Fruit fly (Drosophila melanogaster): ENCODE data around the gene Ogdh.

Ogdh gene

DNA sequence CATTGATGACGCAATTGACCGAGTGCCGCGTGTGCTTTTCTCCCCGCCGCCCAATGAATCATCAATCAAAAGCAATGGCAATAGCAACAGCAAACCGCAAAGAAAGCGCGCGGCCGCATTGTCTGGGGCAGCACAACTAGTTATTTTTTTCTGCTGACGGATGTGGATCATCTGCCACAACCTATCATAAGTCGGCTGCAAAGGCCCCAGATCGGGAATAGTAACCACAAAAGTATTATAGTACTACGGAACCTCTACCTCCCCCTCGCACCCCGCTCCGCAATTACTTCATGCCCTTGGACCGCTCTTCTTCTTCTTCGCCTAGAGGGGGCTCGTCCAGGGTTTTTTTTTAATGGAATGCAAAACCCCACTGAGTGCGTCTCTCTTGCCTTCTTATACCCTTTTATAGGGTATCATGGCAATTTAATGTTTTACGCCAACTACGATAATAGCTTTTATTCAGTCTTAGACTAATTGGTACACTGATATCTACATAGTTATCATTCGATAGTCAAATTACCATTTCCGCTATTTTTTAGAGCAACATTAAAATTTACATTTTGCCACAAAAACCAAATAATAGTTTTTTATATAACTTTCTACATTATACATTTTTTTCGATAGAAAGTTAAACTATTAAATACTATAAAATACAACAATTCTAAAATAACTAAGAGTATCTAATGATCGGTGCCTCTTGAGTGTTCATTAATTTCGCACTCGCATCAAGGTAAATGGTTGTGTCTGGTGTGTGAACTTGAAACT, 1.6 kb downstream of the Ogdh start:
- TF ChIP-seq CTCF (optimal IDR thresholded peaks at IDR 0.05) (no peak), CG8478 (optimal IDR thresholded peaks at IDR 0.05) (no peak)

DNA sequence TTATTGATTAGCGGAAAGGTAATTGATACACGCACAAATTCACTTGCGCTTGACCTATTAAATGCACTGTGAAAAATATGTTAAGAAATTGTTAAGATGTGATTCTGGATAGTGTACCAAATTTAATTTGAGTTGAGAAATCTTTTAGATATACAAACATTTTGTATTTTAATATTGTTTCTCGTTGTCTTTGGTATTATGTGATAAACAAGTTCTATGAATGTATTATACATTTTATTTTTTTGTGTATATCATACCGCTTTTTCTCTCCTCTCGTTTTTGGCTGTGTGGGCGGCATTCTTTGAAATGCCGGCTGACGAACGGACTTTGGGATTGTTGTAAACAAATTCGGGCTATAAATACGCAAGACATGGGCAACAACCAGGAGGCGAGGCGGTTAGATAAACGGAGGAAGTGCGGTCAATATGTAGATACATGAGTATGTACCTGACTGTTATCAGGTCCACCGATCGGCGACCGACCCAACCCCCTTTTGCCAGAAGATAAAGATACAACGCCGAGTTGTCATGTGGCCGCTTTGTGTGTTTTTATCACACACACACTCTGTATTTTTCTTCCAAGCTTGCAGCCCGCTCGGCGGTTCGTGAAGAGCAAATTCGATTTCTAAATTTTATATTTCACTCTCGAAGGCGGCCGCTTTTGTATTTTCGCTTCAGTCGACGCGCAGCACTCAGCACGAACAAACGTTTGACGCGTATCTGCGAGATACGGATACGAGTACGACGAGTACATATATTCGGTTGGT, 2.3 kb downstream of the Ogdh start:
- TF ChIP-seq CG8478 (optimal IDR thresholded peaks at IDR 0.05) = no peak
- no peak for TF ChIP-seq CTCF (optimal IDR thresholded peaks at IDR 0.05)

DNA sequence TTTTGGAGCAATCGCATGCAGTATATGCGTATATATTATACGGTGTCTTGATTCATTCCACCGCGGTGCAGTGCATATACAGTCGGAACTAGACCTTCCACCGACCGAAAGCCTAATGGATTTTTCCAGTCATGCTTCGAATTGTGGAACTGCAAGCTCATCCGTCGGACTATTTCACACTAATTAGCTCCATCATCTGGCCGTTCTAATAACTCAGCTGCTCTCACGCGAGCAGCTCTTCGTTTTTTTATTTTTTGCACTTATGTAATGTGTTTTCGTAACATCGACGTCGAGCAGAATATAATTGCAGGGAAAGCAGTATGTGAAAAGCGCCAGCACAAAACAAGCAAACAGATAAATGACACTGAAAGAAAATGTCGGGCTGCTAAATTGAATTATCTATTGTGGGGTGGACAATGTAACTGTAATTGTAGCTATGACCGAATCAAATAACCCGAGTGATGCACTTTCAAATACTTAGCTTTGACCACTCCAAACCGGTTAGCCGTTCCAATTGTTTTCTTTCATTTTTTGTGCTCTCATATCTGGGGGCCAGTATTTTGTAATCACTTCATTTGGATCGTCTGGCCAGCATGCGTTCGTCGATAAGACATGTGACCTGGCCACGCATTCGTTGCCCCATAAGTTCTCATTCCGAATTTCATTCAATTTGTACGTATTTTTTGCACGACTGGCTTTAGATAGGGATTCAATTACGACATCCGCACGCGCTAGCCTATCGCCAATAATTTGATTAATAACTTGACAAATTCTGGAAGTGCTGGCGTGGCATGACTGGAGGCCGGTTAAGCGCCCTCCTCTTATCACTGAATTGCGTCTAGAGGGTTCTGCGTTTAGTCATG, 3.1 kb downstream of the Ogdh start, which contains the start of gene Cpr73D:
TSS of gene Cpr73D (minus strand) at position 156 of the 863 bp plus-strand sequence.
- no peak for TF ChIP-seq CG8478 (optimal IDR thresholded peaks at IDR 0.05)
- TF ChIP-seq CTCF (optimal IDR thresholded peaks at IDR 0.05) = no peak

DNA sequence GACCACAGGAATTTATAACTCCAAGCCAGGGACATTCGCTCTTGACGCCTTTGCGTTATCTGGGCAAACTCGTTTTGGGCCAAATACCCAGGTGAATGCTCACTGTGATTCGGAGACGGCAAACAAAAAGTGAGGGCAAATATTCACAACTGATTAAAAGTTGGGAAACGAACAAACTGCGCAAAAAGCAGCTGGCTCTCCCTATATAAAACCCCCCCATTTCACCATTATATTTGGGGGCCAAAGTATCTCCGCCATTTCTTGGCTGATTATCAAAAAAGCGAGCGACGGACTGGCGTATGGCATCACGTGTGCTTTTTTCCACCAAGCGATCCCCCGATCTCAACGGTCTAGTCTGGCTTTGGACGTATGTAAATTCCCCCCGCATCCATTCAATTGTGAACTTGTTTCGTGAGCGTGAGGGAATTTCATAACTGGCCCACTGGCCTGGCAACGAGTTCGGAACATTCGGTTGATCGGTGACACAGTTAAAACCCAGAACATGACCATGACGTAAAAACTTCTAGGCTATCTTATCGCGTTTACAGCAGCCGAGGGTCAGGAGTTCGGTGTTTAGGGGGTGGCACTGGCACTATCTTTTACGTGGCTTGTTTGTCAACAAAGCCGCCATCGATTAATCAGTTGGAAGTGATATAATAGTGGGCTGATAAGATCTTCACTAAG, 3.9 kb downstream of the Ogdh start:
- TF ChIP-seq CG8478 (optimal IDR thresholded peaks at IDR 0.05) (no peak), CTCF (optimal IDR thresholded peaks at IDR 0.05) (no peak)

DNA sequence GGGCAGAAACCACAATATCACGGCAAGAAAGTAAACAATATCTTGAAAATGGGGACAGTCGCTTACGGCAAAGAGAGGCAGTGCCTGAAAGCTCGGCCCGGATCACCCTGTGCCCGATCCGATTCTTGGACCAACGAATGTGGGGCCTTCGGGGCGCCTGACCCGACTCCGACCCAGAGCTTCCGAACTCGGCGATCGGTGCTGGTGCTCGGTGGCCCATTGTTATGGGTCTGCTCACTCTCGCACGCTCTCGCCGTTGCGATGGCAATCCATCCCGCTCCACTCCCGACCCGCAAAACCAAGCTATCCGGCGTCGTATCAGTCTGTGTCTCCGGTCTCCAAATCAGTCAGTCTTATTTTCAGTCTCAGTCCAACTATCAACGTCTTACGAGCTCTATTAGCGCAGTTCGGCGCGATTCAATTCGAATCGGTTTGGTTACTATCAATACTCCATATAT, 15.1 kb downstream of the Ogdh start, which contains the start of gene Exn:
TSS of gene Exn (plus strand) at position 362 of the 458 bp plus-strand sequence.
- TF ChIP-seq CTCF (optimal IDR thresholded peaks at IDR 0.05) (no peak), CG8478 (optimal IDR thresholded peaks at IDR 0.05) (no peak)

DNA sequence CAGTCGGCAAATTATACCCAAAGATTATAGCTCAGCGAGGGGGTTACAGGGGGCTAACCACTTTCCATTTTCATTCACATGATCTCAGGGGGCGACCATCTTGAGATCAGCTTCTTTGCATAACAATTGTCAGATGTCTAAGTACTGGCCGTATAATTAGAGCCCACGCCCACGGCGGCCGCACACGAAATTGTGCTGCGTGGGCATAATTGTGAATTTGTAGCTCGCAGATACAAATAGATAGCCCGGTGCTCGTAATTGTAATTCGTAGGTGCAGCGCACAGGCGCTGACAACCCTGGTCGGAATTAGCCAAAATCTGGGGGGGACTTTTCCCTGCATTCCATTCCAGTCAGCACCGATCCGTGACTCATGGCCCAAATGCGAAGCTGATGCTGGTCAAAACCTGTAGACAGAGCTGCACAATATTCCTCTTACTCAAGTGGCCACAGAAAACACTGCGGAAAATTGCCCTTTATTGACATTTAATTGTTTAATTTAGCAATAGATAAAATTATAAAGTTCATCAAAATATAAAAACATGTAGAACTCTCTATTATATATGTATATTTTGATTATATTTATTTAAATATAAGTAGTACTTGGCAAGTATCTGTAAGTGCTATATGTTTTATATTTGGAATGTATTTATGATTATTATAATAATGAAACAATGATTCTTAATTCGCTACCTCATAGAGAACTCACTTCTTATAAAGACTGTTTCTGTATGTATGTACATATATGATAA, 17.2 kb downstream of the Ogdh start:
- TF ChIP-seq CG8478 (optimal IDR thresholded peaks at IDR 0.05) (no peak), CTCF (optimal IDR thresholded peaks at IDR 0.05) (no peak)

DNA sequence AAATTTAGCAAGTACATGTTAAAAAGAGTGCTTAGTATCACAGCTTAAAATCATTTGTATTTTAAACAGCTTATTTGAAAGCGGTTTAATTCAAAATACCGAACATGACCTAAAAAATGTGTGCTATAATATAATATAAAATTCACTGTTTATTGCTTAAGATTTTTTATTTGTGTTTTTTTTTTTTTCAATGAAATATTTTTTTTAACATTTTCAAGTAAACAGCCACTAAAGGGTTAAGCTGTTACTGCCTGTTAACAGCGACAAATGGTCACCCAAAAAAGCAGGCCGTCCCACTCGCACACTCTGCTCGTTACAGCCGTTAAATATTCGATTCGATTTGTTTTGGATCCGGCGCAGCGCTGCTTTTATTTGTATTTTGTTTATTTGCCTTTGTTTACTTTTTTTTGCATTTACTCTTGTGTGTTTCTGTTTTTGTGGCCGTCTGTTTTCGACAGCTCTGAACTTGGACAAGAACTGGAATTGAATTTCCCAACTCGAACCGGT, 20.1 kb downstream of the Ogdh start:
- no peak for TF ChIP-seq CTCF (optimal IDR thresholded peaks at IDR 0.05)
- no peak for TF ChIP-seq CG8478 (optimal IDR thresholded peaks at IDR 0.05)

DNA sequence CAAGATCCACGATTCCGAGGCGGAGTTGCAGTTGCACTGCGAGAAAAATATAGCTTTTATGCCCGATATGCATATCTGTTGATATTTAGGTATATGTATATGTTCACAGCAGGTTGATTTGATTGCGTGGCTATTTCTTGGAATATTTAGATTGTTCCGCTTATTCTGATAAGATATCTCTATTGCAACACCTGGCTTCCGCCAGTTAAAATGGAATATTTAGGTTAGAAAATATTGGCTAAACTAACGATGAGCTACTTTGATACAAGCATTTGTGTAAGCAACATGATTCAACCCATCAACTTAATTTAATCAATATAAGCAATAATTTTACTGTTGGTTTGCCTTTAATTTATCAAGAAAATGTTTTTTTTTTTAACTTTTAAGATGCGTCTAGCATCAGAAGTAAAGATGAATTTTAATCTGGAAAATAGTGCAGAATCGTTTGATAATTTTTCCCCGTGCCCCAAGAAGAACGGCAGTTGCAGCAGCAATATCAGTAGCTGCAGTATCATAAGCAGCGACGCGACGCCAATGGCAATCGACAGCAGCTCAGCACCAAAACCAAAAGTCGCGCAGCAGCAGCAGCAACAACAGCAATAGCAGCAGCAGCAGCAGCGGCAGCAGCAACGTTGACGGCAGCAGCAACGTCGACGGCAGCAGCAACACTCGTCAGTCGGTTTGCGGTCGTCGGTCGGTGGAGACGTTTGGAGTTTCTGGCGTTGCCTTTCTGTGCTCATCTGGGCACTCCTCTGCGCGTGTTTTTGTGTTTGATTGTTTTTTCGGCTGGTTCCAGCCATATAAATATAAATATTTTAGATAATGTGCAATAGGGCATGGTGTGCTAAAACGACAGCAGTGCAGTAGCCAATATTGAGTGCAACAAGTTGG, 21.3 kb downstream of the Ogdh start:
- TF ChIP-seq CTCF (optimal IDR thresholded peaks at IDR 0.05) = no peak
- no peak for TF ChIP-seq CG8478 (optimal IDR thresholded peaks at IDR 0.05)

DNA sequence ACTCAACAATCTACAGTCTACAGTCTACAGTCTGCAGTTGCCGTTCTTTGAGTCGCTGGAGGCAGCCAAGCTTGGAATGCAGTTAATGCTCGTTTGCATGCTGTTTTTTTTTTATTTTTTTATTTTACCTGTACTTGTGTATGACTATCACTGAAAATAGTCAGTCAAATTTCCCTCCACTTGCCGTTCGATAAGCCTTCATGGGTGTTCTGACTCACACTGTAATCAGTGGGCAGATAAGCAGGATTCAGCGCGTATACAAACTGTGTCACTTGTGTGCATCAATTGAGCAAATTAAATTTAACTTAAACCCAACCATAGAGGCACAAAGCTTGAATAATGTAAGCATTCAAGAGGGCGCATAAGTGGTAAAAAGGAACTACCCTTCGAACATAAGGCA, 22.7 kb downstream of the Ogdh start:
- TF ChIP-seq CTCF (optimal IDR thresholded peaks at IDR 0.05) (no peak), CG8478 (optimal IDR thresholded peaks at IDR 0.05) (no peak)

DNA sequence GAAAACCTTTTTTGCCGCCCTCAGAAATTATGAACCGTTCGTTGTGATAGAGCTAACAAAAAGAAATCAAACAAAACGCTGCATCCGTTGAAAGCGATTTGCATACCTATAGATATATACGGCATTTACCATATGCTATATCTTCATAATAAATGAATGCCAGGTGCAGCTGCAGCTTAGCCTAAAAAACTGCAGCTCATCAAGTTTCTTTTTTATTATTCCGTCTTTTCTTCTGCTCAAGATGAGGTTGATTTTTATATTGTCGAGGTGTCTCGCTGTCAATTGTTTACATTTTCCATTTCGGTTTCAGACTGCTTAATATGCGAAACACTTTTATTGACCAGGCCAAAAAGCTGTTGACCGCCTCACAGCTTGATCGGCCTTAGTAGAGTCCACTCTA, 23.8 kb downstream of the Ogdh start:
- TF ChIP-seq CG8478 (optimal IDR thresholded peaks at IDR 0.05) (no peak), CTCF (optimal IDR thresholded peaks at IDR 0.05) (no peak)

DNA sequence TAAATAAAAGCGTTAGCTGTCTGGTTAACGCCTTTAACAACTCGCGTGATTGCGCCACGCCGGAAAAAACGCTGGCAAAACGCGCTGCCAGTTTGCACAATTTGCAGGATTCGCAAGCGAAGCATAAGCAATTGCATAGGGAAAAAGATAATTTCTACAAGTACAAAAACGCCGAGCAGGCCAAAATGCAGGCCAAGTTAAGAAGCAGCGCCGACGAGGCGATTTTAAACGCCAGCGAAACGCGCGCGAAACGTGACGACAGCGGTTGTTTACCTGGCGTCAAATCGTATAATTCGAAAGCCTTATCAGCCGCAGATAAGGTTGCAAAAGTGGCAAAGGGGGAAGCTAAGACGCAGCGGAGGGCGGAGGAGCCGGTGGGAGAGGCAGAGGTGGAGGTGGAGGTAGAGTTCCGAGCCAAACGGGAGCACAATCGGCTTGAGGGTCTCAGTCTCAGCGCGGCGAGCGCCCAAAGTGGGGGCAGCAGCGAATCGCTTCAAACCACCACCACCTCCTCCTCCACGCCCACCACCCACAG, 26.6 kb downstream of the Ogdh start:
- TF ChIP-seq CTCF (optimal IDR thresholded peaks at IDR 0.05) (no peak), CG8478 (optimal IDR thresholded peaks at IDR 0.05) (no peak)

DNA sequence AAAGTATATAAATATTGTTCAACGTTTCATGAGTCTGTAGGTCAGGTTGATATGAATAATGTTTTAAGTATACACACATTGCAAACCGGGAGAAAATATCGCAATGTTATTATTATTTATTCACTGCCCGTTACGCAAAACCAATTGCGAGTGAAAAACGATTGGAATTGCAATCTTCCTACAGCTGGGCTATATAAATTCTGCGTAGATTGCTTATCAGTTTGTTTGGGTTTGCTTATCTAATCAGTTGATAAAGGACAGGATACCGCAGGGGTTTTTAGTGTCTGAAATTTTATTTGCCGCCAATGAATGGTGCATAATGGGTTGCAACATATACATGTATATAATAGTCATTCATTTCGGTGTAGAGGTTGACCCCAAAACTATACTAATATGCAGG, 29.4 kb downstream of the Ogdh start:
- no peak for TF ChIP-seq CTCF (optimal IDR thresholded peaks at IDR 0.05)
- TF ChIP-seq CG8478 (optimal IDR thresholded peaks at IDR 0.05) = no peak

Data from S2 (cell line).